Worm (Caenorhabditis elegans): ENCODE measurements around the gene T07C4.12.

The T07C4.12 gene

DNA sequence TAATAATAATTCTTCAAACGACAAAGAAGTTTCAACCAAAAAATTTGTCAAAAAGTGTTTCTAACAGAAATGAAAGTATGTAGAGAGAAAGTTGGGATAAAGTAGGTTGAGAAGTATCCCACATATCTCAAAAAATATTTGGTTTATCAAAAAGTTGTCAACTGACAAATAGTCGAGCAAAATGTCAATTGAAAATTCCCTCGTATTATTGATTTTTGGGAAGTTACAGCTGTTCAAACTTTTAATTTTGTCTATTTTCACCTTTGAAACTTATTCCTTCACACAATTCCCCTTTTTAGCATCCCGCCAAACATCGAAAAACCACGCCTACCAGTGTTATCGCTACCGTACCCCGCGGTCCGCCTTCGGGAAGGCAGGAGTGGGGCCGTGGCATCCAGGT lies 14.6 kb upstream of the T07C4.12 start, which contains the start of gene tbx-8:
Gene tbx-8 (plus strand): TSS at position 301 of the 400 bp plus-strand sequence.
- TF ChIP-seq ceh-9 (tag; optimal IDR thresholded peaks at IDR 0.05) (no peak), egl-5 (tag; optimal IDR thresholded peaks at IDR 0.05) (no peak), zag-1 (tag; optimal IDR thresholded peaks at IDR 0.05) (no peak)

- TF ChIP-seq ceh-16 (tag; optimal IDR thresholded peaks at IDR 0.05) (no peak), lin-39 (tag; optimal IDR thresholded peaks at IDR 0.05) (no peak), egl-5 (tag; optimal IDR thresholded peaks at IDR 0.05) (no peak), ceh-28 (tag; optimal IDR thresholded peaks at IDR 0.05) (no peak), pha-4 (tag; optimal IDR thresholded peaks at IDR 0.05) (no peak), fkh-10 (GFP tag; optimal IDR thresholded peaks at IDR 0.05) (no peak), daf-12 (tag; optimal IDR thresholded peaks at IDR 0.05) (no peak), mml-1 (tag; optimal IDR thresholded peaks at IDR 0.05) (no peak), elt-1 (tag; optimal IDR thresholded peaks at IDR 0.05) (no peak), nhr-77 (tag; optimal IDR thresholded peaks at IDR 0.05) (no peak), nhr-237 (tag; optimal IDR thresholded peaks at IDR 0.05) (no peak), egl-27 (tag; optimal IDR thresholded peaks at IDR 0.05) (no peak), pqm-1 (tag; optimal IDR thresholded peaks at IDR 0.05) (no peak), ceh-82 (tag; optimal IDR thresholded peaks at IDR 0.05) (no peak), lin-15B (tag; optimal IDR thresholded peaks at IDR 0.05) (no peak)
These were observed 12.3 kb upstream of the T07C4.12 start for ce11 chrIII:10344762-10345161.

- TF ChIP-seq ceh-28 (tag; optimal IDR thresholded peaks at IDR 0.05) (no peak), elt-2 (tag; optimal IDR thresholded peaks at IDR 0.05) (no peak), ceh-82 (tag; optimal IDR thresholded peaks at IDR 0.05) (no peak), nhr-76 (tag; optimal IDR thresholded peaks at IDR 0.05) (no peak)
These were observed 9.3 kb upstream of the T07C4.12 start, which contains the start of gene tbx-9 for ce11 chrIII:10341758-10342157. Gene tbx-9, minus strand, starts transcription at chrIII:10341858.

DNA sequence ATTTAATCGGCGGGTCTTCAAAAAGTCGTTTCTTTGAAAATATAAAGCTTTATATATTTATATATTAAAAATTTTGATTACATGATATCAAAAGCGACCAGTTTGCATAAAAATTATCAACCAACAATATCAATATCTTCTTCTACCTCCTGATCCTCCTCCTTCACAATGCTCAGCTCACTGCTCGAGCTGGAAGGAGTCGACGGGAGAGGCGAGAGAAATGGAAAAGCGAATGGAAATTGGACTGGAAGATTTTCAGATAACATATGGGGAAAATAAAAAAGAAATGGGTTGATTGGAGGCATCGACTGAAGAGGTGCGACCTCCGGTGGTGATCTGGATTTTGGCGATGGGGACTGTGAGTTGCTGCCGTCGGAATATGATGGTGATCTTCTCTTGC lies 7.5 kb upstream of the T07C4.12 start:
- no peak for TF ChIP-seq fkh-10 (GFP tag; optimal IDR thresholded peaks at IDR 0.05)
- no peak for TF ChIP-seq unc-62 (GFP tag; optimal IDR thresholded peaks at IDR 0.05)
- no peak for TF ChIP-seq fos-1 (tag; optimal IDR thresholded peaks at IDR 0.05)
- TF ChIP-seq pha-4 (tag; optimal IDR thresholded peaks at IDR 0.05) = no peak

DNA sequence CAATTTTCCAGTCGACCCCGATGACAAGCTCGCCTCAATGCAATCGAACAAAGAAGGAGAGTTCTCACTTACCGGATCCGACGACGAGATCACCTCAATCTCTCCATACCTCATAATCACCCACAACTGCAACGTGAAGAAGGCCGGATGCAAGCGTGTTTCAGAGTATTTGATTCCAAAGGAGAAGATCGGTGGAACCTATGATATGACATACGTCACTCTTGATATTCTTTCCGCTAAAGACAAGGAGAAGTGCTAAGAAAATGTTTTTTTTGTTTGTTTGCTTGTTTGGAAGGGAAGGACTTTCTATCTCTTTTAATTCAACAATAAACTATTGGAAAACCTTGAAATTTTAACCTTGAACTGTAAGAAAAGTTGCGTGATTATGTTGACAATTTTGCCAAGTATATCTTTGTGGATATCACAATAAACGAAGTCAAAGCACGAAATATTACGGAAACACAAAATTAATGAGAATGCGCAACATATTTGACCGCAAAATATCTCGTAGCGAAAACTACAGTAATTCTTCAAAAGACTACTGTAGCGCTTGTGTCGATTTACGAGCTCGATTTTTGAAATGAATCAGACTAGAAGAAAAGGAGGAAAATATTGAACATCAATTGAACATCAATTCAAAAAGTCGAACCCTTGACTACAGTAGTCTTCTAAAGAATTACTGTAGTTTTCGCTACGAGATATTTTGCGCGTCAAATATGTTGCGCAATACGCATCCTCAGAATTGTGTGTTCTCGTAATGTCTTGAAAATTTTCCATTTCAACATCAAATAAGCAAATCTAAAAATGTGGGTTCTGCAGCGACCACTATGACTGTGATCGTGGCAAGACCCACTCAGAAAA lies 6.8 kb upstream of the T07C4.12 start:
- TF ChIP-seq unc-39 (tag; optimal IDR thresholded peaks at IDR 0.05) (no peak), nhr-25 (tag; optimal IDR thresholded peaks at IDR 0.05) (peak; percentile 39), skn-1 (tag; optimal IDR thresholded peaks at IDR 0.05) (no peak), nhr-43 (tag; optimal IDR thresholded peaks at IDR 0.05; ENCODE audit: poor library complexity, severe bottlenecking) (no peak), ama-1 (optimal IDR thresholded peaks at IDR 0.05) (peak; percentile 66), ceh-28 (tag; optimal IDR thresholded peaks at IDR 0.05) (peak; percentile 34), R02D3.7 (tag; optimal IDR thresholded peaks at IDR 0.05) (peak; percentile 19)

DNA sequence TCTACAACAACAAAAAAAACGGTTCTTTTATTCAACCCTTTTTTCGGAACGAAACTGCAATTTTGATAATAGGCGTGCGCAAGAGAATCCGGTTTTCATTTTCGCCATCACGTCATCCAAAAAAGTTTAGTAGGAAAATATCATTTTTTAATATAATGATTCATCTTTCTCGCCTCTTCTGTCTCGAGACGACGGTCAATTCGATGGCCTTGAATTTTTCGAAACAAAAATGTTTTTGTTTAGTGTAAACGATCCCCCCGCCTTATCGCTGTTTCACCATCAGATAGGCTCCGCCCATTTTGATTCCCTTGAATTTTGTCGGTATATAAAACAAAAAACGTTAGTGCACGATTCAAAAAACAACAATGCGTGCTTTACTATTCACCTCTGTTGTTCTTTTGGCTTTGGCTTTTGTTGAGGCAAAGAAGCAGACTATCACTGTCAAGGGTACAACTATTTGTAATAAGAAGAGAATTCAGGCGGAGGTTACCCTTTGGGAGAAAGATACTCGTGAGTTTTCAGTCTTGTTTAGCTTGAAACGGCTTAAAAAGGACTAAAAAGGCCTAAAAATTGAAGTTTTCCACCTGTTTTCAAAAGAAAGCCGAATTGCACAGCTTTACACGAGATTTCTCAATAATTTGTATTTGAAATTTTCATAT lies 5.2 kb upstream of the T07C4.12 start, which contains the start of gene ttr-15:
Gene ttr-15 (plus strand): TSS at position 340 of the 659 bp plus-strand sequence.
- TF ChIP-seq ceh-28 (tag; optimal IDR thresholded peaks at IDR 0.05) = peak; percentile 27
- peak; percentile 51 for TF ChIP-seq nhr-25 (tag; optimal IDR thresholded peaks at IDR 0.05)
- TF ChIP-seq fkh-2 (tag; optimal IDR thresholded peaks at IDR 0.05) = no peak
- TF ChIP-seq pha-4 (tag; optimal IDR thresholded peaks at IDR 0.05) = no peak
- no peak for TF ChIP-seq daf-12 (tag; optimal IDR thresholded peaks at IDR 0.05)
- peak; percentile 61 for TF ChIP-seq nhr-43 (tag; optimal IDR thresholded peaks at IDR 0.05; ENCODE audit: poor library complexity, severe bottlenecking)
- peak; percentile 27 for TF ChIP-seq nhr-23 (tag; optimal IDR thresholded peaks at IDR 0.05)
- TF ChIP-seq nhr-12 (tag; optimal IDR thresholded peaks at IDR 0.05) = no peak
- TF ChIP-seq nhr-11 (tag; optimal IDR thresholded peaks at IDR 0.05) = no peak
- peak; percentile 48 for TF ChIP-seq jun-1 (tag; optimal IDR thresholded peaks at IDR 0.05)
- peak; percentile 43 for TF ChIP-seq elt-1 (tag; optimal IDR thresholded peaks at IDR 0.05)
- no peak for TF ChIP-seq egl-27 (tag; optimal IDR thresholded peaks at IDR 0.05)
